Worm (Caenorhabditis elegans) whole organism, mixed stage, embryonic: ENCODE data around the gene T11G6.3.

Experiments
- M03D4.4 ChIP-seq: sonication (generic microtip); optimal IDR thresholded peaks from 2 replicates; lab custom pipeline; 2017; ENCODE audit warnings: mild to moderate bottlenecking, missing genetic modification characterization, missing compliant biosample characterization
- bed-3 ChIP-seq: fragments of 200-800 bp; sonication (Bioruptor generic); optimal IDR thresholded peaks from 3 replicates; lab custom pipeline; 2018; ENCODE audit warnings: mild to moderate bottlenecking, missing genetic modification characterization, moderate library complexity, missing compliant biosample characterization
- blmp-1 ChIP-seq: fragments of 150-350 bp; optimal IDR thresholded peaks from 2 replicates; lab custom pipeline; 2014; ENCODE audit warnings: missing biosample characterization, missing genetic modification characterization
- ceh-39 ChIP-seq: fragments of 150-350 bp; optimal IDR thresholded peaks from 2 replicates; lab custom pipeline; 2014; ENCODE audit warnings: missing biosample characterization, missing genetic modification characterization
- ceh-43 ChIP-seq: fragments of 200-800 bp; sonication (Bioruptor generic); optimal IDR thresholded peaks from 2 replicates; lab custom pipeline; 2018; ENCODE audit warnings: mild to moderate bottlenecking, missing genetic modification characterization, moderate library complexity, missing compliant biosample characterization
- ceh-83 ChIP-seq: fragments of 200-800 bp; sonication (Bioruptor generic); optimal IDR thresholded peaks from 2 replicates; lab custom pipeline; 2018; ENCODE audit warnings: mild to moderate bottlenecking, missing genetic modification characterization, missing compliant biosample characterization
- ces-1 ChIP-seq: fragments of 150-350 bp; optimal IDR thresholded peaks from 2 replicates; lab custom pipeline; 2014; ENCODE audit warnings: missing biosample characterization, missing genetic modification reagents, missing genetic modification characterization
- cnd-1 ChIP-seq: fragments of 200-800 bp; sonication (Bioruptor generic); optimal IDR thresholded peaks from 2 replicates; lab custom pipeline; 2018; ENCODE audit warnings: mild to moderate bottlenecking, missing genetic modification characterization, missing compliant biosample characterization
- drap-1 ChIP-seq: fragments of 200-800 bp; sonication (Bioruptor generic); optimal IDR thresholded peaks from 3 replicates; lab custom pipeline; 2018; ENCODE audit warnings: mild to moderate bottlenecking, missing genetic modification characterization, missing compliant biosample characterization
- elt-1 ChIP-seq: sonication (generic microtip); optimal IDR thresholded peaks from 2 replicates; lab custom pipeline; 2017; ENCODE audit warnings: missing genetic modification characterization, mild to moderate bottlenecking, missing compliant biosample characterization, antibody characterized with exemption, moderate library complexity, borderline replicate concordance; ENCODE audit not compliant: insufficient read depth
- elt-3 ChIP-seq: fragments of 150-350 bp; optimal IDR thresholded peaks from 2 replicates; lab custom pipeline; 2014; ENCODE audit warnings: missing biosample characterization, missing genetic modification characterization
- flh-1 ChIP-seq: fragments of 200-800 bp; sonication (Bioruptor generic); optimal IDR thresholded peaks from 2 replicates; lab custom pipeline; 2018; ENCODE audit warnings: mild to moderate bottlenecking, missing genetic modification characterization, moderate library complexity, missing compliant biosample characterization
- ham-2 ChIP-seq: fragments of 200-800 bp; sonication (Bioruptor generic); optimal IDR thresholded peaks from 2 replicates; lab custom pipeline; 2018; ENCODE audit warnings: mild to moderate bottlenecking, missing genetic modification characterization, missing compliant biosample characterization
- hlh-1 ChIP-seq: fragments of 150-350 bp; optimal IDR thresholded peaks from 2 replicates; lab custom pipeline; 2014; ENCODE audit warnings: missing biosample characterization, missing genetic modification reagents, missing genetic modification characterization
- lin-13 ChIP-seq: fragments of 150-350 bp; optimal IDR thresholded peaks from 2 replicates; lab custom pipeline; 2014; ENCODE audit warnings: missing biosample characterization, missing genetic modification characterization
- lin-32 ChIP-seq: fragments of 200-800 bp; sonication (Bioruptor generic); optimal IDR thresholded peaks from 2 replicates; lab custom pipeline; 2018; ENCODE audit warnings: mild to moderate bottlenecking, missing genetic modification characterization, missing compliant biosample characterization
- lsy-2 ChIP-seq: fragments of 150-350 bp; optimal IDR thresholded peaks from 2 replicates; lab custom pipeline; 2014; ENCODE audit warnings: missing biosample characterization, missing genetic modification characterization
- mab-5 ChIP-seq: fragments of 150-350 bp; optimal IDR thresholded peaks from 2 replicates; lab custom pipeline; 2014; ENCODE audit warnings: missing biosample characterization, missing genetic modification characterization
- mep-1 ChIP-seq: fragments of 150-350 bp; optimal IDR thresholded peaks from 2 replicates; lab custom pipeline; 2017; ENCODE audit warnings: missing biosample characterization, missing genetic modification reagents, missing genetic modification characterization, inconsistent platforms
- mls-2 ChIP-seq: sonication (generic microtip); optimal IDR thresholded peaks from 2 replicates; lab custom pipeline; 2016; ENCODE audit warnings: mild to moderate bottlenecking, missing genetic modification characterization, moderate library complexity, missing compliant biosample characterization
- nhr-2 ChIP-seq: fragments of 150-350 bp; optimal IDR thresholded peaks from 2 replicates; lab custom pipeline; 2014; ENCODE audit warnings: missing biosample characterization, missing genetic modification characterization
- nhr-237 ChIP-seq: fragments of 150-350 bp; optimal IDR thresholded peaks from 2 replicates; lab custom pipeline; 2014; ENCODE audit warnings: missing biosample characterization, missing genetic modification characterization
- nhr-28 ChIP-seq: fragments of 150-350 bp; optimal IDR thresholded peaks from 2 replicates; lab custom pipeline; 2014; ENCODE audit warnings: missing biosample characterization, missing genetic modification characterization
- nhr-76 ChIP-seq: sonication (generic microtip); optimal IDR thresholded peaks from 2 replicates; lab custom pipeline; 2017; ENCODE audit warnings: missing biosample characterization, missing genetic modification characterization
- pha-4 ChIP-seq: fragments of 150-350 bp; optimal IDR thresholded peaks from 2 replicates; lab custom pipeline; 2018; ENCODE audit warnings: missing biosample characterization, missing genetic modification reagents, missing genetic modification characterization
- sem-2 ChIP-seq: fragments of 200-800 bp; sonication (Bioruptor generic); optimal IDR thresholded peaks from 2 replicates; lab custom pipeline; 2018; ENCODE audit warnings: mild to moderate bottlenecking, missing genetic modification characterization, missing compliant biosample characterization
- snpc-4 ChIP-seq: fragments of 150-350 bp; optimal IDR thresholded peaks from 2 replicates; lab custom pipeline; 2014; ENCODE audit warnings: missing biosample characterization, missing genetic modification characterization
- tbx-8 ChIP-seq: fragments of 200-800 bp; sonication (Bioruptor generic); optimal IDR thresholded peaks from 2 replicates; lab custom pipeline; 2018; ENCODE audit warnings: mild to moderate bottlenecking, missing genetic modification characterization, moderate library complexity, missing compliant biosample characterization
- unc-120 ChIP-seq: sonication (generic microtip); optimal IDR thresholded peaks from 2 replicates; lab custom pipeline; 2017; ENCODE audit warnings: missing genetic modification characterization, missing compliant biosample characterization; ENCODE audit not compliant: poor library complexity, severe bottlenecking
- unc-39 ChIP-seq: fragments of 150-350 bp; optimal IDR thresholded peaks from 2 replicates; lab custom pipeline; 2014; ENCODE audit warnings: missing biosample characterization, missing genetic modification characterization
- unc-62 ChIP-seq: fragments of 150-350 bp; optimal IDR thresholded peaks from 2 replicates; lab custom pipeline; 2014; ENCODE audit warnings: missing biosample characterization, missing genetic modification reagents, missing genetic modification characterization
- ztf-11 ChIP-seq: fragments of 150-350 bp; optimal IDR thresholded peaks from 2 replicates; lab custom pipeline; 2014; ENCODE audit warnings: missing biosample characterization, missing genetic modification characterization

The T11G6.3 gene

ce11 chrIV:10898160-10898559 is 43.1 kb upstream of the T11G6.3 start:
- no peak for TF ChIP-seq ham-2 (GFP tag; lab: Kevin White, UChicago)
- TF ChIP-seq hlh-1 (tag; lab: Kevin White, UChicago) = no peak
- TF ChIP-seq ces-1 (GFP tag; lab: Kevin White, UChicago) = no peak
- TF ChIP-seq nhr-28 = no peak
- no peak for TF ChIP-seq ceh-83 (GFP tag; lab: Kevin White, UChicago)
- no peak for TF ChIP-seq sem-2
- no peak for TF ChIP-seq M03D4.4 (tag; lab: Kevin White, UChicago)
- no peak for TF ChIP-seq tbx-8 (GFP tag; lab: Kevin White, UChicago)
- no peak for TF ChIP-seq flh-1 (GFP tag; lab: Kevin White, UChicago)
- TF ChIP-seq mab-5 (tag; lab: Kevin White, UChicago) = no peak
- no peak for TF ChIP-seq lin-32 (GFP tag; lab: Kevin White, UChicago)
- TF ChIP-seq unc-120 (tag; lab: Kevin White, UChicago) = no peak
- TF ChIP-seq ceh-39 (tag; lab: Kevin White, UChicago) = no peak
- no peak for TF ChIP-seq pha-4
- TF ChIP-seq blmp-1 (tag; lab: Kevin White, UChicago) = no peak
- TF ChIP-seq bed-3 = no peak
- no peak for TF ChIP-seq drap-1 (GFP tag; lab: Kevin White, UChicago)

DNA sequence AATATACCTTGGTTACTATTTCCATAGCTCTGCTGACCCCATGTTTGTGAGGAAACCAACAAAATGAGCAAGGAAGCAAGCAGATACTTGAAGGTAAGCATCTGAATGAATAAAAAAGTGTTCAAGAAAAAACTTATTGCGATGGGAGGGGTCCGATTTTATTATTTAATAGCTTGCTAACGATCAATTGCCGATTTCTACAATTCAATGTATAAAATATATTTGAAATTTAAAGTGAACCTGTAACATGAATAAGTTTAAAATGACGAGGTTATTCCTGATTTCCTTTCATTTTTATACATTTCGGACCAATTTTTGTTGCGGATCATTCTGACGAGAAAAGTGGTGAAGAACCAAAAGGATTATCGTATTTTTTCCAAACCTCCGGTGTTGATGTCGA is 41.5 kb upstream of the T11G6.3 start, which contains the start of gene srlf-13:
TSS of gene srlf-13 (minus strand) at position 101 of the 400 bp plus-strand sequence.
- TF ChIP-seq nhr-237 (tag; lab: Kevin White, UChicago) (no peak), ceh-39 (tag; lab: Kevin White, UChicago) (no peak), cnd-1 (tag; lab: Kevin White, UChicago) (no peak), mep-1 (tag; lab: Kevin White, UChicago) (no peak), elt-3 (tag; lab: Kevin White, UChicago) (no peak), ceh-83 (GFP tag; lab: Kevin White, UChicago) (no peak), ham-2 (GFP tag; lab: Kevin White, UChicago) (no peak), mls-2 (tag; lab: Kevin White, UChicago) (no peak), drap-1 (GFP tag; lab: Kevin White, UChicago) (no peak), hlh-1 (tag; lab: Kevin White, UChicago) (no peak), lsy-2 (tag; lab: Kevin White, UChicago) (no peak), flh-1 (GFP tag; lab: Kevin White, UChicago) (no peak), elt-1 (no peak), nhr-2 (tag; lab: Kevin White, UChicago) (no peak)

DNA sequence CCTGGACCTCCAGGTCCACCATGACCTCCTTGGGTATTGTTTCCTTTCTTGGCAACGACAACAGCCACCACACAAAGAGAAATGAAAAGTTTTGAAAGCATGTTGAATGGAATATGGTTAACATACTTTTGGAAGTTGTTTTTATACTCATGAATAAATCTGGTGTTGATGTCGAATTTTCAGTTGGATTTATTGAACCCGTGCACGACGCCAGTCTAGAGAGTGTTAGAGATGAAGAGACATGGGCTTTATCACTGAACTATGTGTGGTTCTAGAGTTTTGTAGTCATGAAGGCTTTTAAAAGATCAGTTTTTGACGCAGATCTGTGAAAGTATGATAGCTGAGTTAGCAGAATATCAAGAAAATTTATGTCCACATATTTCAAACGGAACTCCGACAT is 39.2 kb upstream of the T11G6.3 start, which contains the start of gene srlf-14:
TSS of gene srlf-14 (minus strand) at position 101 of the 400 bp plus-strand sequence.
- no peak for TF ChIP-seq lin-13 (tag; lab: Kevin White, UChicago)
- no peak for TF ChIP-seq drap-1 (GFP tag; lab: Kevin White, UChicago)
- no peak for TF ChIP-seq ces-1 (GFP tag; lab: Kevin White, UChicago)
- no peak for TF ChIP-seq ztf-11
- no peak for TF ChIP-seq hlh-1 (tag; lab: Kevin White, UChicago)
- no peak for TF ChIP-seq nhr-76

ce11 chrIV:10891993-10892392 is 37.0 kb upstream of the T11G6.3 start, which contains the start of gene srlf-12:
Gene srlf-12 (minus strand): TSS chrIV:10892093.
- TF ChIP-seq nhr-237 (tag; lab: Kevin White, UChicago) (no peak), mab-5 (tag; lab: Kevin White, UChicago) (no peak), lin-13 (tag; lab: Kevin White, UChicago) (no peak), unc-62 (no peak), snpc-4 (tag; lab: Kevin White, UChicago) (no peak), ces-1 (GFP tag; lab: Kevin White, UChicago) (no peak), ceh-43 (GFP tag; lab: Kevin White, UChicago) (no peak), lin-32 (GFP tag; lab: Kevin White, UChicago) (no peak), ham-2 (GFP tag; lab: Kevin White, UChicago) (no peak), M03D4.4 (tag; lab: Kevin White, UChicago) (no peak), nhr-76 (no peak), cnd-1 (tag; lab: Kevin White, UChicago) (no peak), ztf-11 (no peak), unc-39 (tag; lab: Kevin White, UChicago) (no peak), nhr-28 (no peak), tbx-8 (GFP tag; lab: Kevin White, UChicago) (no peak)
